Fruit fly (Drosophila melanogaster) whole organism, wandering third instar larva: ENCODE measurements around the gene ebd2.

Source experiments
- Abd-B ChIP-seq: fragments of >200 bp; optimal IDR thresholded peaks from 2 replicates; lab custom pipeline; 2017; ENCODE audit warnings: missing biosample characterization, missing genetic modification characterization
- CG32264 ChIP-seq: fragments of 200-800 bp; sonication (Bioruptor generic); optimal IDR thresholded peaks from 2 replicates; lab custom pipeline; 2016; ENCODE audit warnings: missing biosample characterization, missing genetic modification characterization
- CrebA ChIP-seq: fragments of 200-800 bp; sonication (Bioruptor generic); optimal IDR thresholded peaks from 2 replicates; lab custom pipeline; 2016; ENCODE audit warnings: missing biosample characterization, mild to moderate bottlenecking, missing genetic modification characterization, borderline replicate concordance
- Dif ChIP-seq: fragments of 200-275, 200-300 bp; sonication (Bioruptor generic); optimal IDR thresholded peaks from 2 replicates; lab custom pipeline; 2018; ENCODE audit warnings: missing biosample characterization, missing genetic modification characterization; ENCODE audit not compliant: partially characterized antibody
- GATAd ChIP-seq: sonication (Bioruptor generic); optimal IDR thresholded peaks from 2 replicates; lab custom pipeline; 2016; ENCODE audit warnings: missing biosample characterization, missing genetic modification characterization
- HLH106 ChIP-seq: fragments of 200-800 bp; optimal IDR thresholded peaks from 3 replicates; lab custom pipeline; 2019; ENCODE audit warnings: missing biosample characterization, mild to moderate bottlenecking, missing genetic modification characterization, moderate library complexity
- Hnf4 ChIP-seq: fragments of 200-800 bp; sonication (Bioruptor generic); optimal IDR thresholded peaks from 2 replicates; lab custom pipeline; 2016; ENCODE audit warnings: missing biosample characterization, mild to moderate bottlenecking, missing genetic modification characterization
- Hr78 ChIP-seq: fragments of >200 bp; optimal IDR thresholded peaks from 2 replicates; lab custom pipeline; 2017; ENCODE audit warnings: missing biosample characterization, missing genetic modification characterization
- Hr83 ChIP-seq: fragments of 200-300 bp; sonication (Bioruptor generic); optimal IDR thresholded peaks from 2 replicates; lab custom pipeline; 2016; ENCODE audit warnings: missing biosample characterization, mild to moderate bottlenecking, missing genetic modification characterization, moderate library complexity; ENCODE audit not compliant: poor library complexity, severe bottlenecking
- Jra ChIP-seq: sonication (Bioruptor generic); optimal IDR thresholded peaks from 2 replicates; lab custom pipeline; 2016; ENCODE audit warnings: missing biosample characterization, missing genetic modification characterization
- Mio ChIP-seq: sonication (Bioruptor generic); optimal IDR thresholded peaks from 2 replicates; lab custom pipeline; 2016; ENCODE audit warnings: missing biosample characterization, missing genetic modification characterization
- N ChIP-seq: fragments of >200 bp; optimal IDR thresholded peaks from 2 replicates; lab custom pipeline; 2018; ENCODE audit warnings: missing biosample characterization, missing external identifiers, missing genetic modification characterization
- OdsH ChIP-seq: fragments of 200-800 bp; sonication (Bioruptor generic); optimal IDR thresholded peaks from 2 replicates; lab custom pipeline; 2016; ENCODE audit warnings: missing biosample characterization, mild to moderate bottlenecking, missing genetic modification characterization
- Vsx2 ChIP-seq: fragments of 200-300, 225-300 bp; sonication (Bioruptor generic); optimal IDR thresholded peaks from 2 replicates; lab custom pipeline; 2018; ENCODE audit warnings: missing biosample characterization, missing genetic modification characterization; ENCODE audit not compliant: partially characterized antibody
- brk ChIP-seq: fragments of 200-800 bp; sonication (Bioruptor generic); optimal IDR thresholded peaks from 2 replicates; lab custom pipeline; 2016; ENCODE audit warnings: missing biosample characterization, mild to moderate bottlenecking, missing genetic modification characterization
- dmrt93B ChIP-seq: fragments of 200-800 bp; sonication (Bioruptor generic); optimal IDR thresholded peaks from 2 replicates; lab custom pipeline; 2018; ENCODE audit warnings: missing biosample characterization, mild to moderate bottlenecking, missing genetic modification characterization
- ey ChIP-seq: fragments of 200-800 bp; sonication (Bioruptor generic); optimal IDR thresholded peaks from 2 replicates; lab custom pipeline; 2016; ENCODE audit warnings: missing biosample characterization, missing genetic modification characterization
- foxo ChIP-seq, 2 experiments: fragments of 200-800 bp; sonication (Bioruptor generic); optimal IDR thresholded peaks; 2 replicates in 1 of 2; 3 replicates in 1 of 2; lab custom pipeline; 2016 to 2017; ENCODE audit warnings: missing biosample characterization in 2 of 2, missing genetic modification characterization in 2 of 2
- fru ChIP-seq: fragments of 200-800 bp; sonication (Bioruptor generic); optimal IDR thresholded peaks from 3 replicates; lab custom pipeline; 2016; ENCODE audit warnings: missing biosample characterization, mild to moderate bottlenecking, missing genetic modification characterization
- pan ChIP-seq: fragments of >200 bp; optimal IDR thresholded peaks from 2 replicates; lab custom pipeline; 2017
- rgr ChIP-seq: fragments of 200-800 bp; sonication (Bioruptor generic); optimal IDR thresholded peaks from 3 replicates; lab custom pipeline; 2016; ENCODE audit warnings: missing biosample characterization, mild to moderate bottlenecking, missing genetic modification characterization
- sage ChIP-seq: fragments of 200-800 bp; sonication (Bioruptor generic); optimal IDR thresholded peaks from 2 replicates; lab custom pipeline; 2016; ENCODE audit warnings: missing biosample characterization, mild to moderate bottlenecking, missing genetic modification characterization
- sv ChIP-seq: fragments of 200-800 bp; sonication (Bioruptor generic); optimal IDR thresholded peaks from 3 replicates; lab custom pipeline; 2016; ENCODE audit warnings: missing biosample characterization, missing genetic modification characterization

The ebd2 gene

dm6 chr3L:21298375-21298774 lies 50.7 kb downstream of the ebd2 start, which contains the start of gene CG43702:
CG43702 (plus strand) TSS chr3L:21298675.
- no peak for TF ChIP-seq OdsH (GFP tag; lab: Kevin White, UChicago)
- no peak for TF ChIP-seq pan (lab: Kevin White, UChicago)
- no peak for TF ChIP-seq ey (GFP tag; lab: Kevin White, UChicago)

DNA sequence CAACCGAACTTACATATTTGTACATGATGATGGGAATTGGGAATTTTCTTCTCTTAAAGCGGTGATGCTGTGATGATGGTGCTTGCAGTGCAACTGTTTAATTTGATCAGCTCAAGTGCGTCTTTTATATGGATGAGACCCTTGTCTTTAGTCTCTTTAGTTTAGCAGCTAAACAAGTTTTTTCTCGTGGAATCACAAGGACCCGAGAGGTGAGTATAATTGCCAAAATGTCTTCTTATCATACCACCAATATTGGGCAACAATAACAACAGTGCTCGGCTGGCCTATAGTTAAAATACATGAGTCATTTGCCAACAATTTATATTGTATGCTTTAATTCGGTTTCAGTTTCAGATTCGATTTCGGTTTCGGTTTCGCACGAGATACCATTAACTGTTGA lies 51.4 kb downstream of the ebd2 start, which contains the start of gene Edg78E:
Gene Edg78E (minus strand): TSS at position 101 of the 400 bp plus-strand sequence.
- TF ChIP-seq GATAd (GFP tag; lab: Kevin White, UChicago) (no peak), Abd-B (GFP tag; lab: Kevin White, UChicago) (no peak), sage (GFP tag; lab: Kevin White, UChicago) (no peak), sv (GFP tag; lab: Kevin White, UChicago) (no peak), Hr78 (GFP tag; lab: Kevin White, UChicago) (no peak), rgr (no peak), Jra (no peak), Vsx2 (no peak), HLH106 (tag; lab: Kevin White, UChicago) (no peak), fru (no peak), dmrt93B (GFP tag; lab: Kevin White, UChicago) (no peak), foxo (GFP tag; optimal IDR thresholded peaks at IDR 0.05; lab: Kevin White, UChicago) (no peak), Hnf4 (GFP tag; lab: Kevin White, UChicago) (no peak), brk (GFP tag; lab: Kevin White, UChicago) (no peak), CG32264 (GFP tag; lab: Kevin White, UChicago) (no peak), Hr83 (GFP tag; lab: Kevin White, UChicago) (no peak), CrebA (GFP tag; lab: Kevin White, UChicago) (no peak), Mio (no peak), Dif (GFP tag; lab: Kevin White, UChicago) (no peak), N (no peak)
